Worm (Caenorhabditis elegans): ENCODE results near the gene act-3.

The act-3 gene

ce11 chrV:11123817-11124337 lies 49.6 kb upstream of the act-3 start, which contains the start of the genes atp-5 and lmtr-3 (continued):
- no peak for TF ChIP-seq pag-3 (tag; optimal IDR thresholded peaks at IDR 0.05; ENCODE audit: borderline replicate concordance)
- no peak for TF ChIP-seq pat-9 (tag; optimal IDR thresholded peaks at IDR 0.05)
- TF ChIP-seq K02D7.2 (tag; optimal IDR thresholded peaks at IDR 0.05): no peak
- TF ChIP-seq fkh-6 (tag; optimal IDR thresholded peaks at IDR 0.05): peak; percentile 68
- peak; percentile 45 for TF ChIP-seq ceh-18 (tag; optimal IDR thresholded peaks at IDR 0.05)
- peak; percentile 77 for TF ChIP-seq mec-3 (tag; optimal IDR thresholded peaks at IDR 0.05; ENCODE audit: borderline replicate concordance)
- no peak for TF ChIP-seq K09A11.1 (tag; optimal IDR thresholded peaks at IDR 0.05; ENCODE audit: insufficient read depth)
- TF ChIP-seq tbx-7 (tag; optimal IDR thresholded peaks at IDR 0.05): peak; percentile 80
- TF ChIP-seq ets-4 (tag; optimal IDR thresholded peaks at IDR 0.05): peak; percentile 88
- no peak for TF ChIP-seq gmeb-2 (tag; optimal IDR thresholded peaks at IDR 0.05)
- TF ChIP-seq ztf-16 (tag; optimal IDR thresholded peaks at IDR 0.05): no peak
- peak; percentile 92 for TF ChIP-seq C08G9.2 (tag; optimal IDR thresholded peaks at IDR 0.05)
- no peak for TF ChIP-seq odd-2 (tag; optimal IDR thresholded peaks at IDR 0.05)
- peak; percentile 9 for TF ChIP-seq fax-1 (tag; optimal IDR thresholded peaks at IDR 0.05)
- TF ChIP-seq ceh-24 (tag; optimal IDR thresholded peaks at IDR 0.05): no peak
- peak; percentile 25 for TF ChIP-seq unc-42 (tag; optimal IDR thresholded peaks at IDR 0.05)
- no peak for TF ChIP-seq nhr-11 (tag; optimal IDR thresholded peaks at IDR 0.05)
- TF ChIP-seq pha-2 (tag; optimal IDR thresholded peaks at IDR 0.05): no peak
- TF ChIP-seq hlh-6 (tag; optimal IDR thresholded peaks at IDR 0.05): no peak
- peak; percentile 87 for TF ChIP-seq tbx-2 (tag; optimal IDR thresholded peaks at IDR 0.05)
- TF ChIP-seq lim-6 (tag; optimal IDR thresholded peaks at IDR 0.05): peak; percentile 71
- TF ChIP-seq ceh-48 (tag; optimal IDR thresholded peaks at IDR 0.05): no peak

DNA sequence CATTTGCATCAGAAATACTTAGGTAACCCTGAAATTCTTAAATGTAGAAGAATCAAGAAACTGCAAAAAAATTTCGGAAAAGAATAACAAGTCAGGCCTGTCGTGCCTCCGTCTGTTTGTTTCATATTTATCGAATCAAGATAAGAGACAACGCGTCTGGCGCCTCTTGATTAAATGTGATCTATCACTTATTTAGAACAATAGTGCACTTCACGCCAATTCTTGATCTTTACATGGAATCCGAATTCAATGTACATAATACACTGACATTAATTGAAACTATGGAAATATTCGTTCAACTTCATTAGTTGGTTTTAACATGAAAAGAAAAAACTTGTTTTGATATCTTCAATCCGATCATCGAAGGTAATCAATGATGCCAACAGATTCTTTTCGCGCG lies 48.2 kb upstream of the act-3 start, which contains the start of gene mboa-2:
mboa-2 (minus strand) TSS at position 28 of the 400 bp plus-strand sequence.
- TF ChIP-seq unc-55 (GFP tag; optimal IDR thresholded peaks at IDR 0.05): no peak
- TF ChIP-seq unc-42 (tag; optimal IDR thresholded peaks at IDR 0.05): no peak
- no peak for TF ChIP-seq ceh-2 (tag; optimal IDR thresholded peaks at IDR 0.05)

- TF ChIP-seq ztf-16 (tag; optimal IDR thresholded peaks at IDR 0.05) (no peak), unc-42 (tag; optimal IDR thresholded peaks at IDR 0.05) (peak; percentile 77), hlh-30 (tag; optimal IDR thresholded peaks at IDR 0.05; ENCODE audit: insufficient read depth) (peak; percentile 81), ceh-45 (GFP tag; IDR thresholded peaks at IDR 0.05) (no peak), tbx-7 (tag; optimal IDR thresholded peaks at IDR 0.05) (no peak)
These were observed 46.9 kb upstream of the act-3 start for ce11 chrV:11121247-11121646.

DNA sequence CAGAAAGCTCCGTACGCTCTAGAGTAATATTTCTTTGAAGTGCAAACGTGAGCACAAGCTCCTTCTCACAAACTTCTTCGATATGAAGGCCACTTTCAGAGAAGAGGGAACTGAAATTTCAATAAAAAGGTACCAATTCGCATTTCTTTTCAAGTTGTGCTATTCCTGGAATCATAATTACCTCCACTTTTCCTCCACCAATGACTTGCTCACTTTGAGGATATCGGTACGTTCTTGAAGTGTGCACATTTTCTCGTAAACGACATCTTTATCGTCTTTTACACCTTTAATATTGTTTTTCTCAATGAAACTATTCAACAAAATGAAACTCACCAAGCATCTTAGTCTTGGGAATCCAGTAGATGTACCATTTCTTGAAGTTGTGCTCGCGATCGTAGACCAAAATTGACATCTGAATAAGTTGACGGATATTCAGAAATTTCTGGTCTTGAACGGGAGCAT lies 45.0 kb upstream of the act-3 start, which contains the start of gene scb-1:
scb-1 (minus strand) TSS at position 412 of the 462 bp plus-strand sequence.
- TF ChIP-seq ceh-31 (tag; optimal IDR thresholded peaks at IDR 0.05) (no peak), unc-3 (GFP tag; conservative IDR thresholded peaks at IDR 0.05) (no peak), unc-3 (tag; optimal IDR thresholded peaks at IDR 0.05) (no peak), fkh-6 (tag; optimal IDR thresholded peaks at IDR 0.05) (no peak), C38D4.7 (GFP tag; optimal IDR thresholded peaks at IDR 0.05) (no peak), lim-6 (tag; optimal IDR thresholded peaks at IDR 0.05) (no peak), pax-1 (tag; optimal IDR thresholded peaks at IDR 0.05) (no peak), ama-1 (optimal IDR thresholded peaks at IDR 0.05) (no peak), hlh-15 (tag; optimal IDR thresholded peaks at IDR 0.05) (no peak)

DNA sequence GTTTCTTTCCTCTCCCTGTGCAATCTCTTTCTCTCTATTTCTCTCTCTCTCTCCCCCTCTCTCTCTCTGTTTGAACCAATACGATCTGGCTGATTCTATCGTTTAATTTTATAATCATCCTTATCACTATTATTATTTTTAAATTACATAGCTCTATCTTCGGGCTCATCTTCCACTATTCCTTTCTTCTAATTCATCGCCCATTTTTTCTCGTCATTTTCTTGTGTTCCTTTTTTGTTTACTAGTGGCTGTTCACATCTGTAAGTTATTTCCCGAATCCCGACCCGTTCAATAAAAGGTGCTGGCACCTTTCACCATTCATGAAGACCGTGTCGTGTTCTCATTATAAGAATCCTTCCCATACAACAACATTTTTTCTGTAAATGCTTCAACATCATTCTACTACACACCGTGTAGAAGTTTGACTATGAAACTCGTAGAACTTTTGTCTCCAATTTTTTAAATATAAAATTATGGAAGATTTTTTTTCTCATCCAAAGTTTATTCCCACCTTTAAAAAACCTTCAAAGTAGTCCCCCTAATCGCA lies 44.0 kb upstream of the act-3 start:
- TF ChIP-seq ceh-24 (tag; optimal IDR thresholded peaks at IDR 0.05) (no peak), C08G9.2 (tag; optimal IDR thresholded peaks at IDR 0.05) (no peak), K02D7.2 (tag; optimal IDR thresholded peaks at IDR 0.05) (no peak), ama-1 (optimal IDR thresholded peaks at IDR 0.05) (no peak), syd-9 (tag; optimal IDR thresholded peaks at IDR 0.05) (no peak), ceh-9 (tag; optimal IDR thresholded peaks at IDR 0.05) (no peak), ceh-45 (GFP tag; IDR thresholded peaks at IDR 0.05) (no peak), K09A11.1 (tag; optimal IDR thresholded peaks at IDR 0.05; ENCODE audit: insufficient read depth) (no peak), hlh-6 (tag; optimal IDR thresholded peaks at IDR 0.05) (no peak), ref-2 (tag; optimal IDR thresholded peaks at IDR 0.05) (no peak), che-1 (tag; optimal IDR thresholded peaks at IDR 0.05) (no peak), ets-4 (tag; optimal IDR thresholded peaks at IDR 0.05) (no peak), ceh-34 (tag; optimal IDR thresholded peaks at IDR 0.05) (no peak), rnt-1 (tag; optimal IDR thresholded peaks at IDR 0.05) (no peak), unc-3 (GFP tag; conservative IDR thresholded peaks at IDR 0.05) (no peak), unc-3 (tag; optimal IDR thresholded peaks at IDR 0.05) (no peak), unc-42 (tag; optimal IDR thresholded peaks at IDR 0.05) (no peak), ceh-6 (GFP tag; optimal IDR thresholded peaks at IDR 0.05) (no peak), pha-2 (tag; optimal IDR thresholded peaks at IDR 0.05) (no peak), madf-2 (tag; optimal IDR thresholded peaks at IDR 0.05) (no peak), elt-4 (tag; optimal IDR thresholded peaks at IDR 0.05) (no peak)
